Worm (Caenorhabditis elegans) whole organism, L1 larva: ENCODE results near the gene blos-2.

ENCODE experiments used
- isw-1 ChIP-seq: fragments of 200-800 bp; sonication (Bioruptor generic); IDR thresholded peaks from 2 replicates; pipeline ENCODE4 v1.3.6; 2022; ENCODE audit warnings: missing genetic modification characterization, missing compliant biosample characterization
- nhr-19 ChIP-seq: fragments of 200-800 bp; sonication (Bioruptor generic); conservative IDR thresholded peaks from 2 replicates; pipeline ENCODE4 v1.3.6; 2022; ENCODE audit warnings: missing genetic modification characterization, missing compliant biosample characterization
- tbx-2 ChIP-seq: sonication (generic microtip); optimal IDR thresholded peaks from 2 replicates; lab custom pipeline; 2016; ENCODE audit warnings: missing genetic modification characterization, missing compliant biosample characterization
- ztf-4 ChIP-seq: fragments of 150-350 bp; optimal IDR thresholded peaks from 2 replicates; lab custom pipeline; 2014; ENCODE audit warnings: missing biosample characterization, missing genetic modification characterization

DNA sequence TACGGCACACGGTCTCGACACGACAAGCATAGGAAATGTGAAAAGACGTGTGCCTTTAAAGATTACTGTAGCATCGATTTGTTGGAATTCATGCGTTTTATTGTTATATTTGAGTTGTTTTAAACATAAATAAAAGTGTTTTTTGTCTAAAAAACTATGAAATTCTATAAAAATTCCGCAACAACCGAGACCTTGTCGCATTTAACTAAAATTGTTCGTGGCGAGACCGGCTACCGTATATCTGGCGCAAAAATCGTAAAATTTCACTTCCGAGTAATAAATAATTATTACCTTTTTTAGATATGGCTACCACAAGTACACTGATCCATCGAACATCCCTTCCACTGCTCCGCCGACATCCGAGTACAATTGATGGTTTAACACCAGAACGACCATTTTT lies 3.3 kb downstream of the blos-2 start, which contains the start of gene ipla-6:
- TF ChIP-seq nhr-19 (GFP tag; lab: Robert Waterston, UW) = no peak
- TF ChIP-seq tbx-2 (tag; lab: Kevin White, UChicago) = no peak
- no peak for TF ChIP-seq ztf-4 (tag; lab: Kevin White, UChicago)
- no peak for TF ChIP-seq isw-1 (GFP tag; lab: Robert Waterston, UW)
